Worm (Caenorhabditis elegans) whole organism, late embryonic: Measurements from ENCODE around the gene fbxa-51.

Experiments
- C08G9.2 ChIP-seq: sonication (generic microtip); optimal IDR thresholded peaks from 2 replicates; lab custom pipeline; 2016; ENCODE audit warnings: mild to moderate bottlenecking, missing genetic modification characterization, moderate library complexity, missing compliant biosample characterization
- F13H6.1 ChIP-seq: sonication (generic microtip); optimal IDR thresholded peaks from 2 replicates; lab custom pipeline; 2016; ENCODE audit warnings: missing genetic modification characterization, missing compliant biosample characterization
- Y22D7AL.16 ChIP-seq: sonication (generic microtip); optimal IDR thresholded peaks from 2 replicates; lab custom pipeline; 2016; ENCODE audit warnings: missing genetic modification characterization, missing compliant biosample characterization
- ama-1 ChIP-seq: fragments of 150-350 bp; optimal IDR thresholded peaks from 2 replicates; lab custom pipeline; 2014
- ceh-22 ChIP-seq: sonication (generic microtip); optimal IDR thresholded peaks from 2 replicates; lab custom pipeline; 2017; ENCODE audit warnings: missing biosample characterization, missing genetic modification characterization
- ceh-24 ChIP-seq: sonication (generic microtip); optimal IDR thresholded peaks from 2 replicates; lab custom pipeline; 2016; ENCODE audit warnings: mild to moderate bottlenecking, missing genetic modification characterization, missing compliant biosample characterization
- ceh-30 ChIP-seq: fragments of 150-350 bp; optimal IDR thresholded peaks from 2 replicates; lab custom pipeline; 2014; ENCODE audit warnings: missing biosample characterization, missing genetic modification characterization
- ceh-31 ChIP-seq: sonication (generic microtip); optimal IDR thresholded peaks from 2 replicates; lab custom pipeline; 2016; ENCODE audit warnings: missing genetic modification characterization, missing compliant biosample characterization
- ceh-34 ChIP-seq: sonication (generic microtip); optimal IDR thresholded peaks from 2 replicates; lab custom pipeline; 2016; ENCODE audit warnings: mild to moderate bottlenecking, missing genetic modification characterization, missing compliant biosample characterization
- ceh-48 ChIP-seq: sonication (generic microtip); optimal IDR thresholded peaks from 2 replicates; lab custom pipeline; 2016; ENCODE audit warnings: missing genetic modification characterization, inconsistent platforms, missing compliant biosample characterization
- ceh-9 ChIP-seq: sonication (generic microtip); optimal IDR thresholded peaks from 2 replicates; lab custom pipeline; 2016; ENCODE audit warnings: mild to moderate bottlenecking, missing genetic modification characterization, inconsistent platforms, missing compliant biosample characterization
- dmd-4 ChIP-seq: sonication (generic microtip); optimal IDR thresholded peaks from 2 replicates; lab custom pipeline; 2016; ENCODE audit warnings: borderline replicate concordance, missing genetic modification characterization, missing compliant biosample characterization
- elt-2 ChIP-seq: sonication (generic microtip); optimal IDR thresholded peaks from 2 replicates; lab custom pipeline; 2016; ENCODE audit warnings: missing genetic modification reagents, missing genetic modification characterization, missing compliant biosample characterization
- eyg-1 ChIP-seq: sonication (generic microtip); optimal IDR thresholded peaks from 2 replicates; lab custom pipeline; 2016; ENCODE audit warnings: missing genotype, missing genetic modification characterization, missing compliant biosample characterization
- hlh-13 ChIP-seq: fragments of 200-800 bp; sonication (Bioruptor generic); optimal IDR thresholded peaks from 2 replicates; lab custom pipeline; 2018; ENCODE audit warnings: mild to moderate bottlenecking, missing genetic modification characterization, missing compliant biosample characterization
- hlh-6 ChIP-seq: sonication (generic microtip); optimal IDR thresholded peaks from 2 replicates; lab custom pipeline; 2016; ENCODE audit warnings: missing genotype, missing genetic modification characterization, missing compliant biosample characterization
- hlh-8 ChIP-seq: sonication (generic microtip); optimal IDR thresholded peaks from 2 replicates; lab custom pipeline; 2016; ENCODE audit warnings: missing genotype, missing genetic modification characterization, missing compliant biosample characterization
- lim-6 ChIP-seq: sonication (generic microtip); optimal IDR thresholded peaks from 2 replicates; lab custom pipeline; 2016; ENCODE audit warnings: missing genetic modification characterization, missing compliant biosample characterization
- madf-2 ChIP-seq: sonication (generic microtip); optimal IDR thresholded peaks from 2 replicates; lab custom pipeline; 2017; ENCODE audit warnings: missing genetic modification characterization, missing compliant biosample characterization
- mec-3 ChIP-seq: sonication (generic microtip); optimal IDR thresholded peaks from 2 replicates; lab custom pipeline; 2016; ENCODE audit warnings: borderline replicate concordance, missing genetic modification characterization, missing compliant biosample characterization
- nfya-1 ChIP-seq: sonication (generic microtip); optimal IDR thresholded peaks from 2 replicates; lab custom pipeline; 2017; ENCODE audit warnings: missing genetic modification characterization, mild to moderate bottlenecking, missing compliant biosample characterization, antibody characterized with exemption, moderate library complexity
- npax-4 ChIP-seq: sonication (generic microtip); optimal IDR thresholded peaks from 2 replicates; lab custom pipeline; 2016; ENCODE audit warnings: missing genetic modification characterization, missing compliant biosample characterization
- odd-2 ChIP-seq: sonication (generic microtip); optimal IDR thresholded peaks from 2 replicates; lab custom pipeline; 2017; ENCODE audit warnings: antibody characterized with exemption, mild to moderate bottlenecking, missing genetic modification characterization, missing compliant biosample characterization
- pax-1 ChIP-seq: fragments of 150-350 bp; optimal IDR thresholded peaks from 2 replicates; lab custom pipeline; 2014; ENCODE audit warnings: missing biosample characterization, missing genetic modification characterization
- ref-2 ChIP-seq: sonication (generic microtip); optimal IDR thresholded peaks from 2 replicates; lab custom pipeline; 2016; ENCODE audit warnings: missing genetic modification characterization, missing compliant biosample characterization
- rnt-1 ChIP-seq: sonication (generic microtip); optimal IDR thresholded peaks from 2 replicates; lab custom pipeline; 2016; ENCODE audit warnings: missing genetic modification characterization, missing compliant biosample characterization
- sox-4 ChIP-seq: sonication (generic microtip); optimal IDR thresholded peaks from 2 replicates; lab custom pipeline; 2017; ENCODE audit warnings: mild to moderate bottlenecking, missing genetic modification characterization, inconsistent platforms, missing compliant biosample characterization
- tbx-2 ChIP-seq: sonication (generic microtip); optimal IDR thresholded peaks from 2 replicates; lab custom pipeline; 2016; ENCODE audit warnings: missing genetic modification characterization, missing compliant biosample characterization
- unc-3 ChIP-seq, 2 experiments: fragments of 200-800 bp in 1 of 2; sonication (Bioruptor generic) in 1 of 2; sonication (generic microtip) in 1 of 2; conservative IDR thresholded peaks in 1 of 2; optimal IDR thresholded peaks in 1 of 2; 2 replicates each; pipeline versions ENCODE4 v1.3.6 to Lab custom; 2016 to 2022; ENCODE audit warnings: missing compliant biosample characterization in 2 of 2, missing genetic modification characterization in 2 of 2, missing genetic modification reagents in 1 of 2
- unc-55 ChIP-seq: sonication (generic microtip); optimal IDR thresholded peaks from 2 replicates; lab custom pipeline; 2017; ENCODE audit warnings: missing biosample characterization, missing genetic modification reagents, missing genetic modification characterization

fbxa-51 gene

DNA sequence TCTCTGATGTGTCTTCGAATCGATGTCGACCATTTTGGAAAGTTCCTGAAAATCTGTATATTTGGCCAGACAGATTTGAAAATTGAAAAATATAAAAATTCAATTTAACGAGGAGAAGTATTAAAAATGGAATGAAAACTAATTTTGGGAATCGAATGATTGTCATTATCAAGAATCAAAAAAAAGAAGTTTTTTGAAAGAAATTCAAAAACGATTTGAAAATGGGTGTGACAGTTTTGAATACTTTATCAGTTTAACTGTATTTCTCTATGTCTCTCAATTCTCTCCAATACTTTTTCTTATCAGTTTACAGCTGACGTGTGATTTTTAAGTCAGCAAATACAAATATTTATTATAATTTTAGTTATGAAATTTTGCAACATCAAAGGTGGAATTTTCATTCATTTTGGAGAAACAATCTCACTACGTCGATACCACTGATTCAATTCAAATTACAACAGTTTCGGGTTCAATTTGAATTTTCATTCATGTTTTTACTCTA, 18.6 kb upstream of the fbxa-51 start, which contains the start of gene fbxa-59:
Gene fbxa-59, minus strand, starts transcription at position 51 of the 502 bp plus-strand sequence.
- TF ChIP-seq elt-2 (peak; percentile 16), pax-1 (tag; lab: Kevin White, UChicago) (no peak)

DNA sequence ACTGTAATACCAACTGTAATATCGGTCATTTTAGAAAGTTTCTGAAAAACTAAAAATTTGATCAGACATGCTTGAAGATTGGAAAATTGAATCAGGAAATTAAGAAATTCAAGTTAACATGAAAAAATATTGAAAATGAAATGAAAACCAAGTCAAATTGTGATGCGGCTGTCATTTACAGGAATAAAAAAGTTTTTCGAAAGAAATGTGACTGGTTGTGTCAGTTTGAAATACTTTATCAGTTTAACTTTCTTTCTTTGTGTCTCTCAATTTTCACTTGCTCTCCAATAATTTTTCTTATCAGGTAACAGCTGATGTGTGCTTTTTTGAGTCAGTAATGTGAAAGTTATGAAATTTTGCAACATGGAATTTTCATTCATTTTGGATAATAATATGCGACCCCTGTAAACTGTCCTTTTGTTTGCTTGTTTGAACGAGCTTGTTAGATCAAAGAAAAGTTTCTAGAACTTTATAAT, 15.8 kb upstream of the fbxa-51 start, which contains the start of gene fbxa-60:
Gene fbxa-60, minus strand, starts transcription at position 51 of the 476 bp plus-strand sequence.
- no peak for TF ChIP-seq dmd-4 (tag; lab: Kevin White, UChicago)
- no peak for TF ChIP-seq nfya-1 (tag; lab: Kevin White, UChicago)
- no peak for TF ChIP-seq madf-2
- no peak for TF ChIP-seq Y22D7AL.16 (tag; lab: Kevin White, UChicago)
- no peak for TF ChIP-seq ceh-30 (tag; lab: Kevin White, UChicago)
- TF ChIP-seq ceh-9 (tag; lab: Kevin White, UChicago): no peak
- no peak for TF ChIP-seq ref-2 (tag; lab: Kevin White, UChicago)
- TF ChIP-seq ceh-22 (tag; lab: Kevin White, UChicago): no peak
- no peak for TF ChIP-seq tbx-2 (tag; lab: Kevin White, UChicago)

DNA sequence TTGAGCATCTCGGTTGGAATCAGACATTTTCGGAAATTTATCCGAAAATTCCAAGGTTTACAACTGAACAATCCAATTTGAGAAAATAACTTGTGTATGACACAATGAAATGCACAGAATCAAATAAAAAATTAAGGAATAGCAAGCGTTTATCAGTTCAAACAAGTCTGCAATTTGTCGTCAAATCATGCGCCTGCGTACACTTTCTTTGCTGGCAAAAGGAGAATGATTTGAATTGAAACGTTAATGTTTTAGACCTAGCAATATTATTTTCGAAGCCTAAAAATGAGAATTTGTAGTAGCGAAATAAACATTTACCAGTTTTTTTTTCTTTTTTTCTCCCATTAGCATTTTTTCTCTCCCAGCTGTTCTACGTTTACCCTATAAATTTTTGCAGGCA, 11.6 kb upstream of the fbxa-51 start, which contains the start of the genes fbxa-67 and fbxa-11:
Gene fbxa-67, minus strand, starts transcription at position 199 of the 400 bp plus-strand sequence.
Gene fbxa-11, plus strand, starts transcription at position 398 of the 400 bp plus-strand sequence.
- no peak for TF ChIP-seq madf-2
- no peak for TF ChIP-seq lim-6 (tag; lab: Kevin White, UChicago)
- TF ChIP-seq hlh-8: no peak
- TF ChIP-seq ceh-30 (tag; lab: Kevin White, UChicago): no peak
- no peak for TF ChIP-seq unc-55

DNA sequence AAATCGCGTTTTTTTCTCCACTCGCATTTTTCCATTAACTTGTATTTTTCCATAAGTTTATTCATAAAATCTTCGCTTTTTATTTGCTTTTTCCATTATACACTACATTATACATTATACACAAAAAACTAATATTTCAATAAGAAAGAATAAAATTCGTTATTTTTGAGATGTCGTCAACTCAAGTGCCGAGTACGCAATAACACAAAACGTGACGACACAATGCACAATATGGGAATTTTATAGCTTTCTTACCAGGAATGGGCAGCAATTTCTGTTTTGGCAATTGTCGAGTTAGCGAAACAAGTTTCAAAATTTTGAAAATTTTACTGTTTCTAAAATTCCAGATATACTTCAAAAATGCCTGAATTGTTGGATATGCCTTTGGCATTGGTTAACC, 9.9 kb upstream of the fbxa-51 start, which contains the start of gene fbxa-10:
Gene fbxa-10, plus strand, starts transcription at position 207 of the 400 bp plus-strand sequence.
- TF ChIP-seq rnt-1 (tag; lab: Kevin White, UChicago): no peak
- no peak for TF ChIP-seq ceh-22 (tag; lab: Kevin White, UChicago)
- TF ChIP-seq hlh-6 (tag; lab: Kevin White, UChicago): no peak
- TF ChIP-seq lim-6 (tag; lab: Kevin White, UChicago): no peak
- no peak for TF ChIP-seq ceh-24 (tag; lab: Kevin White, UChicago)
- TF ChIP-seq ceh-48 (tag; lab: Kevin White, UChicago): no peak
- no peak for TF ChIP-seq npax-4 (tag; lab: Kevin White, UChicago)
- no peak for TF ChIP-seq pax-1 (tag; lab: Kevin White, UChicago)
- TF ChIP-seq ama-1: no peak
- TF ChIP-seq hlh-8: no peak
- no peak for TF ChIP-seq C08G9.2 (tag; lab: Kevin White, UChicago)
- no peak for TF ChIP-seq unc-55
- TF ChIP-seq ceh-31: no peak
- no peak for TF ChIP-seq sox-4 (tag; lab: Kevin White, UChicago)
- TF ChIP-seq dmd-4 (tag; lab: Kevin White, UChicago): no peak
- TF ChIP-seq F13H6.1: no peak
- no peak for TF ChIP-seq mec-3 (tag; lab: Kevin White, UChicago)
- no peak for TF ChIP-seq ref-2 (tag; lab: Kevin White, UChicago)
- TF ChIP-seq unc-3 (GFP tag; conservative IDR thresholded peaks at IDR 0.05; lab: Robert Waterston, UW): no peak
- no peak for TF ChIP-seq unc-3 (tag; optimal IDR thresholded peaks at IDR 0.05; lab: Kevin White, UChicago)

DNA sequence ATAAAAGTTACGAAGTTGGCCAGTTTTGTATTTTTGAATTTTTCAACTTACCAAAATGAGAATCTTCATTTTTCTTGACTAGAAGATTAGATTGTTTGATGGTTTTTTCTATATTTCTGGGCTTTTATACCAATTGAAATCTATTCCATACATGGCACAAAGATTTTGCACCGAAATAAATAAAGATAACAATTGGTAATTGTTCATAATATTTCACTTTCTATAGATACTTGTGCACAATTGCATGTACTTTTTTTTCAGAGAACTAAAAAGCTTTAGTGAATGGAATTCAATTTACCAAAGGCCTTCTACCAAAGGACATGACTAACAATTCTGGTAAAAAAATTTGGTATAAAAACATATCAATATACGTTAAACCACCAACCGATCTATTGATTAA, 7.5 kb upstream of the fbxa-51 start, which contains the start of the genes T12B5.15 and T12B5.14:
Gene T12B5.15, minus strand, starts transcription at position 101 of the 400 bp plus-strand sequence.
Gene T12B5.14, plus strand, starts transcription at position 321 of the 400 bp plus-strand sequence.
- no peak for TF ChIP-seq unc-3 (GFP tag; conservative IDR thresholded peaks at IDR 0.05; lab: Robert Waterston, UW)
- no peak for TF ChIP-seq unc-3 (tag; optimal IDR thresholded peaks at IDR 0.05; lab: Kevin White, UChicago)
- TF ChIP-seq, all 69 proteins: peak for 0

DNA sequence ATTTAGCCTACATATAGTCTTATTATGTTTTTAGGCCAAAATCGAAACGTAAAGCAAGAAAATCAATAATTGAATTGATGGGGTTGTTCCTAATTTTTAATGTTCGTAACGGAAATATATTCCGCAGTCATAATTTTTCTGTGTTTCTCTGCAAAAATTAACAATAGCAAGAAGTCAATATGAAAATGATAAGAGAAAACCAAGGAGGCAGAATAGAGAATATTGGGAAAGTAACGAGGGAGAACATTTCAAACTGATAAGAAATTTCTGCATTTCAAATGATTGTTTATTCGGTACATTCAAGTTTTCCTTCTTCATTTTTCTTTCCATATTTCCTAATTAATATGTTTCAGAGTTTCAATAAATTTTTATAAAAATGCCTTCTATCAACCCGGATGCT, 6.1 kb upstream of the fbxa-51 start, which contains the start of gene fbxa-54:
Gene fbxa-54, plus strand, starts transcription at position 354 of the 400 bp plus-strand sequence.
- no peak for TF ChIP-seq hlh-13
- TF ChIP-seq odd-2: no peak
- no peak for TF ChIP-seq eyg-1 (tag; lab: Kevin White, UChicago)
- TF ChIP-seq ceh-48 (tag; lab: Kevin White, UChicago): no peak
- no peak for TF ChIP-seq ceh-34 (tag; lab: Kevin White, UChicago)
- TF ChIP-seq ama-1: no peak
